Fruit fly (Drosophila melanogaster) whole organism, pupa: ENCODE data around the gene CG12448.

Source experiments
- CG12605 ChIP-seq: fragments of 200-800 bp; sonication (Bioruptor generic); IDR thresholded peaks from 2 replicates; pipeline ENCODE4 v1.3.6; 2022; ENCODE audit warnings: missing biosample characterization, missing genetic modification characterization
- CG13204 ChIP-seq: fragments of 200-800 bp; sonication (Bioruptor generic); optimal IDR thresholded peaks from 2 replicates; lab custom pipeline; 2018; ENCODE audit warnings: missing biosample characterization, mild to moderate bottlenecking, missing genetic modification characterization, moderate library complexity
- CG17806 ChIP-seq: fragments of 200-800 bp; sonication (Bioruptor generic); optimal IDR thresholded peaks from 2 replicates; lab custom pipeline; 2018; ENCODE audit warnings: missing biosample characterization, mild to moderate bottlenecking, missing genetic modification characterization, moderate library complexity
- CG4496 ChIP-seq: fragments of 200-800 bp; sonication (Bioruptor generic); IDR thresholded peaks from 3 replicates; pipeline ENCODE4 v1.3.6; 2022; ENCODE audit warnings: missing biosample characterization, missing genetic modification characterization
- CG8159 ChIP-seq: fragments of 200-800 bp; sonication (Bioruptor generic); optimal IDR thresholded peaks from 3 replicates; lab custom pipeline; 2018; ENCODE audit warnings: missing biosample characterization, mild to moderate bottlenecking, missing genetic modification characterization, moderate library complexity
- CG8301 ChIP-seq: fragments of 200-800 bp; sonication (Bioruptor generic); optimal IDR thresholded peaks from 2 replicates; lab custom pipeline; 2018; ENCODE audit warnings: missing biosample characterization, mild to moderate bottlenecking, missing genetic modification characterization
- CG9948 ChIP-seq: fragments of 200-800 bp; sonication (Bioruptor generic); optimal IDR thresholded peaks from 2 replicates; lab custom pipeline; 2018; ENCODE audit warnings: missing biosample characterization, mild to moderate bottlenecking, missing genetic modification characterization, moderate library complexity
- EcR ChIP-seq: fragments of 200-800 bp; sonication (Bioruptor generic); optimal IDR thresholded peaks from 3 replicates; lab custom pipeline; 2019; ENCODE audit warnings: missing biosample characterization, missing genetic modification characterization, mild to moderate bottlenecking, moderate library complexity, missing genetic modification reagents
- Ets98B ChIP-seq: fragments of 200-800 bp; sonication (Bioruptor generic); IDR thresholded peaks from 2 replicates; pipeline ENCODE4 v1.3.6; 2022; ENCODE audit warnings: missing biosample characterization, missing genetic modification characterization
- Pif1B ChIP-seq: fragments of 200-800 bp; sonication (Bioruptor generic); optimal IDR thresholded peaks from 3 replicates; lab custom pipeline; 2016; ENCODE audit warnings: missing biosample characterization, missing genetic modification characterization

dm6 chr2L:15903725-15904124, 37.5 kb upstream of the CG12448 start:
- TF ChIP-seq CG8301 (tag; lab: Kevin White, UChicago) (no peak), CG12605 (GFP tag; lab: Robert Waterston, UW) (no peak), CG17806 (tag; lab: Kevin White, UChicago) (no peak), Pif1B (GFP tag; lab: Kevin White, UChicago) (no peak), EcR (GFP tag; lab: Kevin White, UChicago) (no peak), CG9948 (tag; lab: Kevin White, UChicago) (no peak), CG8159 (no peak), CG13204 (GFP tag; lab: Kevin White, UChicago) (no peak), Ets98B (GFP tag; lab: Robert Waterston, UW) (no peak), CG4496 (GFP tag; lab: Robert Waterston, UW) (no peak)
